Fruit fly (Drosophila melanogaster) whole organism: ENCODE measurements around the gene CG5973.

Source experiments
- CG8478 ChIP-seq: fragments of >200 bp; optimal IDR thresholded peaks from 2 replicates; lab custom pipeline; 2018; ENCODE audit warnings: inconsistent platforms
- pan ChIP-seq: fragments of >200 bp; optimal IDR thresholded peaks from 2 replicates; lab custom pipeline; 2017
- psq ChIP-seq: fragments of >200 bp; optimal IDR thresholded peaks from 2 replicates; lab custom pipeline; 2017
- usp ChIP-seq: fragments of >200 bp; optimal IDR thresholded peaks from 2 replicates; lab custom pipeline; 2017; ENCODE audit warnings: missing biosample characterization, missing genetic modification characterization, mixed read lengths

dm6 chr2L:7440458-7441018 is 3.2 kb downstream of the CG5973 start:
- TF ChIP-seq psq (lab: Kevin White, UChicago) (no peak), usp (no peak), pan (lab: Kevin White, UChicago) (no peak), CG8478 (no peak)
